Fruit fly (Drosophila melanogaster): Measurements from ENCODE around the gene CG5225.

CG5225 gene

DNA sequence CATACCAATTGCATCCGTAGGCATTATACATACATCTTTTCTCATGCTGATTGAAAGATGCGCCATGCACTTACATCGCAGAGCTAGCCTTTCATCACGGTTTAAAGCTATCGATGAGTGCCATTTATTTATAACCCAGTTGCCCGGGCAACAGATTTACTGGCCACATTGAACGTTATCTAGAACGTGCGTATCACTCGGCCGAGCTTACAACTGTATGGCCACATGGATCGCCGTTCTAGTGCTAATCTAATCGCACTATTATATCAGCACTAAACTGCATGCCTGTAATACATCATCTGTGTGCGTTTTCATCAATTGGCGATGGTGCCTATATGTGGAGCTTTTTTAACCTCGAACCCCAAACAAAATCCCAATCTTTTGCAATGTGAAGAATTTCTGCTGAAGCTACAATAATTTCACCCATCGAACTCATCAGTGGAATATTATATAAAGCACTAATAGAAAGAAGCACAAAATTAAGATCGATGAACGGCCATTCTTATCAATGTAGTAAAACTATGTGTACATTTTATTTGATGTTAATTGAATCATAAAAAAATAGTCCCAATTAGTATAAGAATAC lies 32.4 kb downstream of the CG5225 start:
- TF ChIP-seq pan (optimal IDR thresholded peaks at IDR 0.05) (no peak), sage (GFP tag; optimal IDR thresholded peaks at IDR 0.05) (no peak), Hr78 (GFP tag; optimal IDR thresholded peaks at IDR 0.05) (no peak), Abd-B (GFP tag; optimal IDR thresholded peaks at IDR 0.05) (no peak), HLH106 (tag; optimal IDR thresholded peaks at IDR 0.05) (no peak), dl (GFP tag; optimal IDR thresholded peaks at IDR 0.05; ENCODE audit: insufficient read depth in 1 of 2, partially characterized antibody in 2 of 2) (no peak), Myc (optimal IDR thresholded peaks at IDR 0.05) (no peak), fru (GFP tag; optimal IDR thresholded peaks at IDR 0.05) (no peak), CG9705 (GFP tag; optimal IDR thresholded peaks at IDR 0.05) (no peak), Vsx2 (GFP tag; optimal IDR thresholded peaks at IDR 0.05; ENCODE audit: partially characterized antibody) (no peak), dsf (GFP tag; optimal IDR thresholded peaks at IDR 0.05; ENCODE audit: borderline replicate concordance) (no peak), Jra (GFP tag; optimal IDR thresholded peaks at IDR 0.05) (no peak), psq (GFP tag; optimal IDR thresholded peaks at IDR 0.05) (no peak), Dfd (GFP tag; optimal IDR thresholded peaks at IDR 0.05) (no peak), Hr83 (GFP tag; optimal IDR thresholded peaks at IDR 0.05; ENCODE audit: poor library complexity, severe bottlenecking) (no peak)

DNA sequence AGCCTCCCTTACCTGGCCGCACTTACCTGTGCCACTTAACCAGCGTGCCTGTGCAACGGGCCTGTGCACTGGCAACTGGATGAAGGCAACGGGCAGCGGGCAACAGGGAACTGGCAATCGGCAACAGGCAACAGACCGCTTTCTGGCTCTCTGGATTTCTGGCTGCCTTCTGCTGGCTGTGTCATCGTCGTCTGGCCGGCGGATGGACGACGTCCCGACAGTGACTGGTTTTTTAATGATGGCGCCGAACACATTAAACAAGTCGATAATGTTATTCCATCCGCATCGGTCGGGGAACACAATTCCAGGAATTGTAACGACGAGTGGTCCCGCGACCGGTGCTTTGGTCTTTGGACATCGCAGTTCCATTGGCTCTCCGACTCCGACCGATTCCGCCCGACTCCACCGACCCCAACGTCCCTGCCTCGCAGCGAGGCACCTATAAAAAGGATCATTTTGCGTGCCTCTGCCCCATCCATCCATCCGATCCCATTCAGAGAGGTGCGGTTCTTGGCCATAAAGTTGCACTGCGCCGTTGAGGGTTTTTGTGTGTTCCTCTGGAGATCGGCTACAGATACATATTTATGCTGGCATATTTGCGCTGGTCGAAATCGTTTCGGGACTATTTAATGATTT lies 33.4 kb downstream of the CG5225 start:
- TF ChIP-seq Dif (GFP tag; optimal IDR thresholded peaks at IDR 0.05; ENCODE audit: partially characterized antibody), result peak; percentile 56
- TF ChIP-seq fru (GFP tag; optimal IDR thresholded peaks at IDR 0.05), result peak; percentile 32
- no peak for TF ChIP-seq ey (GFP tag; optimal IDR thresholded peaks at IDR 0.05)
- TF ChIP-seq HLH106 (tag; optimal IDR thresholded peaks at IDR 0.05), result peak; percentile 2
- peak; percentile 38 for TF ChIP-seq Hr83 (GFP tag; optimal IDR thresholded peaks at IDR 0.05; ENCODE audit: poor library complexity, severe bottlenecking)
- TF ChIP-seq dsf (GFP tag; optimal IDR thresholded peaks at IDR 0.05; ENCODE audit: borderline replicate concordance), result no peak
- no peak for TF ChIP-seq pan (optimal IDR thresholded peaks at IDR 0.05)
- TF ChIP-seq Rel (GFP tag; optimal IDR thresholded peaks at IDR 0.05), result peak; percentile 61
- TF ChIP-seq Rel (tag; optimal IDR thresholded peaks at IDR 0.05), result no peak
- peak in 1 of 2 experiments; percentile 9 for TF ChIP-seq dl (GFP tag; optimal IDR thresholded peaks at IDR 0.05; ENCODE audit: insufficient read depth in 1 of 2, partially characterized antibody in 2 of 2)
- peak; percentile 29 for TF ChIP-seq Vsx2 (GFP tag; optimal IDR thresholded peaks at IDR 0.05; ENCODE audit: partially characterized antibody)
- TF ChIP-seq brk (GFP tag; optimal IDR thresholded peaks at IDR 0.05), result peak; percentile 79
- TF ChIP-seq usp (GFP tag; optimal IDR thresholded peaks at IDR 0.05), result no peak
- peak; percentile 7 for TF ChIP-seq psq (GFP tag; optimal IDR thresholded peaks at IDR 0.05)
- TF ChIP-seq foxo (GFP tag; optimal IDR thresholded peaks at IDR 0.05), result no peak

DNA sequence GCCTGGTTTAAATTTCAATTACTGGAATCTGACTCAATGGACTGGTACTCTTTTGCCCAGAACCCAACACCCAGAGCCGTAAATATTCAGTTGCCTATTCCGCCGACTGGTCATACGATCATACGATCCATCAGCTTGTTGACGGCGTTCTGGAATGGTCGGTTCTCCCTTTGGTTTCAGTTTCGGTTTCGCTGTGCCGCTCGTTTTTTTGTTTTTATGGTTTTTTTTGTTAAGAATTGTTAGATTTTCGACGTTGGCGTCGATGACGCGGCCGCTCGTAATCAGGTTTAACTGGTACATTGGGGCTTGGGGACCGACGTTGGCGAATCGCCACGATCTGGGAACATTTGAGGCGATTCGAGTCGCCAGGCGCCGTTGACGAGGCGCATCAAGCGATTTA lies 34.2 kb downstream of the CG5225 start:
- TF ChIP-seq dmrt93B (GFP tag; optimal IDR thresholded peaks at IDR 0.05) (no peak), Dif (GFP tag; optimal IDR thresholded peaks at IDR 0.05; ENCODE audit: partially characterized antibody) (peak; percentile 27)

DNA sequence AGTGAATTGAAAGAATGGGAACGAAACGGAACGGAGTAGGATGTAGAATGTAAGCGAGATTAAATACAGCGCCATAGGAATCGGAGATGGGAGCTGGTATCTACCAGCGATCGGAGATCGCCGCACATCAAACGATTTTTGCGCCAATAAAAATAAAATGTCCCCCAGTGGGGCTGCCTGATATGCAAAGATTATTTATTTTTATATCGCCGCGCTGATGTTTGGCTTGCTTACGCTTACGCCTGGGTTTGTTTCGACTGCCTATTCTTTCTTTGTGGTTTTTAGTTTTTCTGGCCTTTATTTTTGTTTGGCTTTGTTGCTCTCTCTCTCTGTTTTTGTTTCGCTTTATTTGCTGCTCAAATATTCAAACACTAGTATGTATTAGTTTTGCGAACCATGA lies 35.3 kb downstream of the CG5225 start:
- TF ChIP-seq lola (GFP tag; optimal IDR thresholded peaks at IDR 0.05), result no peak
- no peak for TF ChIP-seq fru (GFP tag; optimal IDR thresholded peaks at IDR 0.05)
- TF ChIP-seq Dfd (GFP tag; optimal IDR thresholded peaks at IDR 0.05), result no peak
- no peak for TF ChIP-seq Hnf4 (GFP tag; optimal IDR thresholded peaks at IDR 0.05)
- no peak for TF ChIP-seq CrebA (GFP tag; optimal IDR thresholded peaks at IDR 0.05; ENCODE audit: borderline replicate concordance)
- no peak for TF ChIP-seq jim (GFP tag; optimal IDR thresholded peaks at IDR 0.05)
- no peak for TF ChIP-seq N (GFP tag; optimal IDR thresholded peaks at IDR 0.05)
- no peak for TF ChIP-seq foxo (GFP tag; optimal IDR thresholded peaks at IDR 0.05)
- TF ChIP-seq HLH106 (tag; optimal IDR thresholded peaks at IDR 0.05), result no peak
- no peak for TF ChIP-seq ey (GFP tag; optimal IDR thresholded peaks at IDR 0.05)
- no peak for TF ChIP-seq Abd-B (GFP tag; optimal IDR thresholded peaks at IDR 0.05)
- no peak for TF ChIP-seq usp (GFP tag; optimal IDR thresholded peaks at IDR 0.05)
- TF ChIP-seq rgr (GFP tag; optimal IDR thresholded peaks at IDR 0.05), result no peak
- no peak for TF ChIP-seq Jra (GFP tag; optimal IDR thresholded peaks at IDR 0.05)
- TF ChIP-seq CG32264 (GFP tag; optimal IDR thresholded peaks at IDR 0.05), result no peak
- TF ChIP-seq Hr83 (GFP tag; optimal IDR thresholded peaks at IDR 0.05; ENCODE audit: poor library complexity, severe bottlenecking), result no peak
- no peak for TF ChIP-seq psq (GFP tag; optimal IDR thresholded peaks at IDR 0.05)
- TF ChIP-seq woc (GFP tag; optimal IDR thresholded peaks at IDR 0.05), result no peak
- no peak for TF ChIP-seq dl (GFP tag; optimal IDR thresholded peaks at IDR 0.05; ENCODE audit: insufficient read depth in 1 of 2, partially characterized antibody in 2 of 2)
- no peak for TF ChIP-seq Hr78 (GFP tag; optimal IDR thresholded peaks at IDR 0.05)
